Fruit fly (Drosophila melanogaster): ENCODE data around the gene CG10479.

CG10479 gene

DNA sequence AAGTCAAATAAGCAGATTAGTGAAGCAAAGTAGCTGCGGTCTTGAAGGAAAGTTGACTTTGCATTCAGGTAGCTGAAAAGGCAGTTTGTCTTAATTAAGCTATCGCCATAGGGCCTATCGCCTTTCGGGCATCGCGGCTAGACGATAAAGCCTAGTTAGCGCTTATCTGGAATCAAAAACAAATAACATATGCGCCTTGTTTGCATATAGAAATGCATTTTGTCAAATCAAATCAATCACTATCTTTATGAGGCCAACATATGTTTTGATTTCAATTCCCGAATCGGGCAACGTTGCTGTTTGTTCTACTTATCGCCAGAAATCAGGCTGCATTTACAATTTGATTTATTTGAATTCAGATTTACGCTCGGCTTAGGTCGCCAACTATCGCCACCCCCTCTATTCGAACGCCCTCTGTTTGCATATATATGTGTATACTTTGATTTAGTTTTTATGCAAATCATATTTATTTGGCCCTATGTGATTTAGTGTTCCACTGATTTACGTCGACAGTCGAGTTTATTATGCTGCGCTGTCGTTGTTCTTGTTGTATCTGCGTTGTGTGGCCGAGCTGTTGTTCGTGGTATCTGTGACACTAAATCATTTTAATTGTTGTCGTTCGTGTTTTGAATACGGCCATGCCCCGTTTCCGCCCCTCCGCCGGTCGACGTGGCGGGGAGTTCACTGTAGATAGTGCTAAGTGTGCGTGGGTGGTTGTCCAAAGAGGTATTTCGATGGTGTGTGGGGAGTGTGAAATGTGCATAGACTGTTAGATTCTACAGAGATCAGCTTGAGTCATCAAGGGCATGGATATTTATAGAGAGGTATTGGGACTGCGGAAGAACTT, 1.0 kb downstream of the CG10479 start (continued):
- TF ChIP-seq Chrac-16 (GFP tag; optimal IDR thresholded peaks at IDR 0.05) (no peak), Bgb (GFP tag; IDR thresholded peaks at IDR 0.05; ENCODE audit: partially characterized antibody) (no peak), cas (GFP tag; IDR thresholded peaks at IDR 0.05) (no peak), hb (GFP tag; IDR thresholded peaks at IDR 0.05; ENCODE audit: partially characterized antibody) (no peak), CG17802 (tag; optimal IDR thresholded peaks at IDR 0.05) (no peak), gcm2 (GFP tag; optimal IDR thresholded peaks at IDR 0.05) (no peak), inv (GFP tag; IDR thresholded peaks at IDR 0.05; ENCODE audit: partially characterized antibody) (no peak), CG14965 (GFP tag; optimal IDR thresholded peaks at IDR 0.05; ENCODE audit: borderline replicate concordance) (peak; percentile 28), esg (GFP tag; conservative IDR thresholded peaks at IDR 0.05) (no peak), sima (GFP tag; optimal IDR thresholded peaks at IDR 0.05) (no peak), CG6689 (GFP tag; IDR thresholded peaks at IDR 0.05) (peak; percentile 17; the same call in 1 of the 2 replicates), CTCF (GFP tag; optimal IDR thresholded peaks at IDR 0.05) (peak; percentile 23), trh (GFP tag; optimal IDR thresholded peaks at IDR 0.05) (no peak), CG18764 (GFP tag; optimal IDR thresholded peaks at IDR 0.05) (peak; percentile 42), HLH4C (GFP tag; IDR thresholded peaks at IDR 0.05; ENCODE audit: partially characterized antibody) (no peak), CG17359 (tag; optimal IDR thresholded peaks at IDR 0.05) (peak; percentile 65), twi (tag; optimal IDR thresholded peaks at IDR 0.05) (peak; percentile 92), CG14710 (tag; optimal IDR thresholded peaks at IDR 0.05) (peak; percentile 54), run (tag; optimal IDR thresholded peaks at IDR 0.05) (no peak), unc-4 (GFP tag; IDR thresholded peaks at IDR 0.05; ENCODE audit: partially characterized antibody) (no peak), CG10274 (GFP tag; optimal IDR thresholded peaks at IDR 0.05) (no peak), repo (GFP tag; optimal IDR thresholded peaks at IDR 0.05) (peak; percentile 41), Gsc (GFP tag; IDR thresholded peaks at IDR 0.05) (no peak), slp2 (GFP tag; optimal IDR thresholded peaks at IDR 0.05) (no peak), CG12744 (GFP tag; optimal IDR thresholded peaks at IDR 0.05) (no peak), org-1 (GFP tag; optimal IDR thresholded peaks at IDR 0.05) (peak; percentile 62), CG10267 (tag; optimal IDR thresholded peaks at IDR 0.05) (peak; percentile 8), yki (optimal IDR thresholded peaks at IDR 0.05) (no peak), seq (GFP tag; IDR thresholded peaks at IDR 0.05) (no peak), CG7556 (GFP tag; optimal IDR thresholded peaks at IDR 0.05) (peak; percentile 48), jumu (GFP tag; optimal IDR thresholded peaks at IDR 0.05) (no peak), CG6813 (GFP tag; optimal IDR thresholded peaks at IDR 0.05) (peak; percentile 79), shn (GFP tag; optimal IDR thresholded peaks at IDR 0.05) (no peak), CG4282 (GFP tag; optimal IDR thresholded peaks at IDR 0.05) (no peak), CG12155 (GFP tag; optimal IDR thresholded peaks at IDR 0.05) (no peak), insv (GFP tag; optimal IDR thresholded peaks at IDR 0.05) (no peak), CG1832 (GFP tag; optimal IDR thresholded peaks at IDR 0.05) (no peak), CG3838 (GFP tag; optimal IDR thresholded peaks at IDR 0.05) (no peak), Atf-2 (GFP tag; optimal IDR thresholded peaks at IDR 0.05) (peak; percentile 22), lmd (GFP tag; IDR thresholded peaks at IDR 0.05) (no peak), corto (GFP tag; optimal IDR thresholded peaks at IDR 0.05) (no peak), en (GFP tag; optimal IDR thresholded peaks at IDR 0.05) (peak; percentile 45), nom (GFP tag; optimal IDR thresholded peaks at IDR 0.05) (no peak), CG34376 (GFP tag; optimal IDR thresholded peaks at IDR 0.05) (no peak), CG16813 (GFP tag; IDR thresholded peaks at IDR 0.05; ENCODE audit: partially characterized antibody) (no peak), Oaz (GFP tag; IDR thresholded peaks at IDR 0.05) (no peak), pfk (GFP tag; optimal IDR thresholded peaks at IDR 0.05) (no peak), kni (GFP tag; optimal IDR thresholded peaks at IDR 0.05) (peak; percentile 77), Gug (GFP tag; IDR thresholded peaks at IDR 0.05) (no peak), CG8924 (tag; optimal IDR thresholded peaks at IDR 0.05) (peak; percentile 29)

Data from whole organism, embryonic.